Worm (Caenorhabditis elegans): ENCODE measurements around the gene fbxa-94.

The fbxa-94 gene

ce11 chrV:15551642-15552041 is 21.1 kb upstream of the fbxa-94 start (continued):
- TF ChIP-seq aha-1 (tag) (peak; percentile 98), saeg-2 (GFP tag; IDR thresholded peaks at IDR 0.05) (no peak), jun-1 (tag; optimal IDR thresholded peaks at IDR 0.05) (no peak), ceh-20 (GFP tag; IDR thresholded peaks at IDR 0.05) (no peak), skn-1 (tag; optimal IDR thresholded peaks at IDR 0.05) (no peak), zip-11 (GFP tag; IDR thresholded peaks at IDR 0.05) (peak; percentile 41; the same call in 1 of the 2 replicates), F26F4.8 (GFP tag; conservative IDR thresholded peaks at IDR 0.05) (peak; percentile 87), hmg-1.1 (GFP tag; IDR thresholded peaks at IDR 0.05) (peak; percentile 79), tra-1 (GFP tag; IDR thresholded peaks at IDR 0.05) (peak; percentile 81), nhr-76 (tag; optimal IDR thresholded peaks at IDR 0.05) (no peak), lin-39 (tag; optimal IDR thresholded peaks at IDR 0.05) (no peak), F44E2.7 (GFP tag; IDR thresholded peaks at IDR 0.05) (0 out of 2 replicates have a peak, but pooled peaks have one; percentile 54), egl-27 (tag; optimal IDR thresholded peaks at IDR 0.05) (no peak), dmd-9 (GFP tag; IDR thresholded peaks at IDR 0.05) (0 out of 2 replicates have a peak, but pooled peaks have one; percentile 32), unc-62 (GFP tag; optimal IDR thresholded peaks at IDR 0.05 in 1 of 2) (no peak), unc-62 (tag; optimal IDR thresholded peaks at IDR 0.05) (no peak), lin-13 (GFP tag; optimal IDR thresholded peaks at IDR 0.05) (peak; percentile 47), mdt-29 (GFP tag; IDR thresholded peaks at IDR 0.05) (peak; percentile 76), dmd-6 (GFP tag; IDR thresholded peaks at IDR 0.05) (peak; percentile 40; the same call in 1 of the 2 replicates), R02D3.7 (tag; optimal IDR thresholded peaks at IDR 0.05) (no peak), php-3 (GFP tag; IDR thresholded peaks at IDR 0.05) (peak; percentile 60), ama-1 (optimal IDR thresholded peaks at IDR 0.05) (no peak), ctbp-1 (GFP tag; IDR thresholded peaks at IDR 0.05) (0 out of 2 replicates have a peak, but pooled peaks have one; percentile 26), nhr-111 (GFP tag; optimal IDR thresholded peaks at IDR 0.05) (no peak), tag-97 (GFP tag; IDR thresholded peaks at IDR 0.05) (no peak), pqm-1 (tag; optimal IDR thresholded peaks at IDR 0.05) (no peak), zfp-3 (GFP tag; conservative IDR thresholded peaks at IDR 0.05) (no peak), D1046.2 (GFP tag; IDR thresholded peaks at IDR 0.05) (peak; percentile 84), nhr-77 (tag; optimal IDR thresholded peaks at IDR 0.05) (peak; percentile 26), vab-7 (GFP tag; IDR thresholded peaks at IDR 0.05) (peak; percentile 69; the same call in 1 of the 2 replicates), ceh-28 (tag; optimal IDR thresholded peaks at IDR 0.05) (no peak), daf-8 (GFP tag; IDR thresholded peaks at IDR 0.05) (0 out of 2 replicates have a peak, but pooled peaks have one; percentile 40), nhr-42 (GFP tag; IDR thresholded peaks at IDR 0.05) (peak; percentile 56; the same call in 1 of the 2 replicates), lin-38 (GFP tag; IDR thresholded peaks at IDR 0.05) (peak; percentile 71), zfp-2 (tag; optimal IDR thresholded peaks at IDR 0.05) (no peak), ztf-11 (tag; optimal IDR thresholded peaks at IDR 0.05) (no peak), Y105C5A.15 (GFP tag; IDR thresholded peaks at IDR 0.05) (peak; percentile 63; the same call in 1 of the 2 replicates), mep-1 (tag; optimal IDR thresholded peaks at IDR 0.05) (peak; percentile 67), ces-1 (GFP tag; optimal IDR thresholded peaks at IDR 0.05) (no peak), set-16 (GFP tag; IDR thresholded peaks at IDR 0.05) (0 out of 2 replicates have a peak, but pooled peaks have one; percentile 33), hlh-11 (tag; optimal IDR thresholded peaks at IDR 0.05) (peak; percentile 43), duxl-1 (tag; optimal IDR thresholded peaks at IDR 0.05; ENCODE audit: poor library complexity) (peak; percentile 63), mdl-1 (tag; optimal IDR thresholded peaks at IDR 0.05) (peak in 1 of 2 experiments; percentile 55), madf-5 (GFP tag; IDR thresholded peaks at IDR 0.05) (peak; percentile 51 to 73; a peak in 1 of 4 replicates), snpc-1.2 (GFP tag; IDR thresholded peaks at IDR 0.05) (peak; percentile 66; the same call in 1 of the 2 replicates), T26A8.4 (GFP tag; IDR thresholded peaks at IDR 0.05) (peak; percentile 60; the same call in 1 of the 2 replicates), arid-1 (GFP tag; conservative IDR thresholded peaks at IDR 0.05) (peak; percentile 73), spr-3 (GFP tag; optimal IDR thresholded peaks at IDR 0.05) (peak; percentile 53), nhr-41 (GFP tag; IDR thresholded peaks at IDR 0.05) (peak; percentile 71; the same call in 1 of the 2 replicates), aly-2 (tag; optimal IDR thresholded peaks at IDR 0.05) (no peak), attf-4 (tag; optimal IDR thresholded peaks at IDR 0.05) (no peak), nhr-102 (tag; optimal IDR thresholded peaks at IDR 0.05) (peak; percentile 54)

Measured in whole organism, L4 larva.